Worm (Caenorhabditis elegans): ENCODE data around the gene F01F1.3.

DNA sequence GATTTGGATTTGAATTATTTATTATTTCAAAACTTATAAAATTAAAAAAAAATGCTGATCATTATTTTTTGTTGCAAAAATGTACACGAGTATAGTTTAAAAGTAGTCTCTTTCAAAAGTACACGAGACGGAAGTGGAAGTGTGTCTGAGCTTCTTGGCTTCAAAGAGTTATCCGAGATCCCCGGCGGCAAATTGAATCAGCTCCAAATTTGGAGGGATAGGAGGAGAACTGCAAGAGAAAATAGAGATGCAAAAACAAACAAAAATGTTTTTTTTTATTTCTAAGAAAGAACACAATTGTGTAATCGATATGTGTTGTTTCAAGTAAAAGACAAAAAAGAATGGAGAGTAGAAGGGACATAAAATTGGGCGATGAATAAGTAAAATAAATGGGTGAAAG, 30.8 kb downstream of the F01F1.3 start:
- TF ChIP-seq elt-3 (tag; optimal IDR thresholded peaks at IDR 0.05) (no peak), R02D3.7 (tag; optimal IDR thresholded peaks at IDR 0.05) (no peak), snpc-4 (tag; optimal IDR thresholded peaks at IDR 0.05) (no peak), nhr-28 (tag; optimal IDR thresholded peaks at IDR 0.05) (no peak), elt-2 (tag; optimal IDR thresholded peaks at IDR 0.05) (no peak), nhr-25 (tag; optimal IDR thresholded peaks at IDR 0.05) (no peak), nhr-12 (tag; optimal IDR thresholded peaks at IDR 0.05) (no peak), lin-15B (tag; optimal IDR thresholded peaks at IDR 0.05) (no peak), nhr-11 (tag; optimal IDR thresholded peaks at IDR 0.05) (no peak)

All from whole organism, L3 larva.